Worm (Caenorhabditis elegans): ENCODE data around the gene vps-41.

DNA sequence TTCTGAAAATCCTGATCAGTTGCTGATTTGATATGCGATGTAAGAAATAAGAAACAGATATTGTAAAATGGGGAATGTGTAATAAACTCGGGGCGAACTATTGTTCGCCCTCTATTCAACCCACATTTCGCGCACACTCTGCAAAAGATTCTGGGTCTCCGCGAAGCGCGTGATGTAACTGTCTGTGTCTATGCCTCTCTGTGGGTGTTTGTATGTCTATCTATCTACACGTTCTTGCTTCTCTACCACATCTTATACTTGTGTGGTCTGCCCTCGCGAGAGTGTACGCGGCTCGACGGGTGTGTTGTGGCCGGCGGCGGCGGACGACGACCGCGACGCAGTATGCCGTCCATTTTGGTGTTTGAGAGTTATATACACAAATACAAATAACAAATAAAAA, 52.9 kb downstream of the vps-41 start:
- TF ChIP-seq cog-1 (tag; optimal IDR thresholded peaks at IDR 0.05) (peak; percentile 76), flt-1 (GFP tag; IDR thresholded peaks at IDR 0.05) (no peak), ztf-29 (GFP tag; IDR thresholded peaks at IDR 0.05) (peak; percentile 33; the same call in 1 of the 2 replicates), T22C8.4 (GFP tag; IDR thresholded peaks at IDR 0.05) (no peak), ref-1 (GFP tag; conservative IDR thresholded peaks at IDR 0.05) (no peak)
